Fruit fly (Drosophila melanogaster) S2 (cell line): ENCODE measurements around the gene CG12017.

Experiments used
- CG8478 ChIP-seq: fragments of >200 bp; optimal IDR thresholded peaks from 2 replicates; lab custom pipeline; 2018
- CTCF ChIP-seq, 2 experiments: fragments of >200 bp; optimal IDR thresholded peaks; 2 replicates each; lab custom pipeline; 2018

dm6 chr3L:3261642-3262041 lies 18.4 kb upstream of the CG12017 start:
- TF ChIP-seq CTCF (optimal IDR thresholded peaks at IDR 0.05; lab: Kevin White, UChicago) (no peak), CG8478 (lab: Kevin White, UChicago) (no peak)
